Worm (Caenorhabditis elegans) whole organism, L2 larva: ENCODE data around the gene K02D10.3.

Experiments used
- C34F6.9 ChIP-seq: fragments of 150-350 bp; optimal IDR thresholded peaks from 2 replicates; lab custom pipeline; 2014; ENCODE audit warnings: missing biosample characterization, missing genetic modification characterization
- ceh-16 ChIP-seq: fragments of 150-350 bp; optimal IDR thresholded peaks from 2 replicates; lab custom pipeline; 2014; ENCODE audit warnings: missing biosample characterization, missing genetic modification characterization
- ceh-82 ChIP-seq: fragments of 150-350 bp; optimal IDR thresholded peaks from 2 replicates; lab custom pipeline; 2014; ENCODE audit warnings: missing biosample characterization, missing genetic modification characterization
- egl-27 ChIP-seq: sonication (generic microtip); optimal IDR thresholded peaks from 3 replicates; lab custom pipeline; 2017; ENCODE audit warnings: missing biosample characterization, missing genetic modification reagents, missing genetic modification characterization
- fos-1 ChIP-seq: fragments of 150-350 bp; optimal IDR thresholded peaks from 2 replicates; lab custom pipeline; 2014; ENCODE audit warnings: missing biosample characterization, missing genetic modification characterization
- lin-13 ChIP-seq: fragments of 150-350 bp; optimal IDR thresholded peaks from 2 replicates; lab custom pipeline; 2014; ENCODE audit warnings: missing biosample characterization, missing genetic modification reagents, missing genetic modification characterization
- lin-39 ChIP-seq: fragments of 150-350 bp; optimal IDR thresholded peaks from 2 replicates; lab custom pipeline; 2014; ENCODE audit warnings: missing biosample characterization, missing genetic modification reagents, missing genetic modification characterization
- lsy-2 ChIP-seq, 2 experiments: fragments of 150-350 bp in 1 of 2; sonication (generic microtip) in 1 of 2; optimal IDR thresholded peaks; 2 replicates each; lab custom pipeline; 2014 to 2017; ENCODE audit warnings: missing biosample characterization in 2 of 2, missing genetic modification characterization in 2 of 2
- mdl-1 ChIP-seq, 2 experiments: fragments of 150-350 bp in 1 of 2; sonication (generic microtip) in 1 of 2; optimal IDR thresholded peaks; 2 replicates each; lab custom pipeline; 2017; ENCODE audit warnings: missing biosample characterization in 2 of 2, missing genetic modification characterization in 2 of 2
- nhr-12 ChIP-seq: fragments of 150-350 bp; optimal IDR thresholded peaks from 2 replicates; lab custom pipeline; 2014; ENCODE audit warnings: missing biosample characterization, missing genetic modification characterization
- unc-55 ChIP-seq: fragments of 150-350 bp; sonication (generic microtip); optimal IDR thresholded peaks from 3 replicates; lab custom pipeline; 2014; ENCODE audit warnings: missing biosample characterization, missing genetic modification reagents, missing genetic modification characterization
- unc-62 ChIP-seq: fragments of 150-350 bp; optimal IDR thresholded peaks from 2 replicates; lab custom pipeline; 2014; ENCODE audit warnings: missing biosample characterization, missing genetic modification reagents, missing genetic modification characterization
- ztf-4 ChIP-seq: fragments of 150-350 bp; optimal IDR thresholded peaks from 2 replicates; lab custom pipeline; 2014; ENCODE audit warnings: missing biosample characterization, missing genetic modification characterization

DNA sequence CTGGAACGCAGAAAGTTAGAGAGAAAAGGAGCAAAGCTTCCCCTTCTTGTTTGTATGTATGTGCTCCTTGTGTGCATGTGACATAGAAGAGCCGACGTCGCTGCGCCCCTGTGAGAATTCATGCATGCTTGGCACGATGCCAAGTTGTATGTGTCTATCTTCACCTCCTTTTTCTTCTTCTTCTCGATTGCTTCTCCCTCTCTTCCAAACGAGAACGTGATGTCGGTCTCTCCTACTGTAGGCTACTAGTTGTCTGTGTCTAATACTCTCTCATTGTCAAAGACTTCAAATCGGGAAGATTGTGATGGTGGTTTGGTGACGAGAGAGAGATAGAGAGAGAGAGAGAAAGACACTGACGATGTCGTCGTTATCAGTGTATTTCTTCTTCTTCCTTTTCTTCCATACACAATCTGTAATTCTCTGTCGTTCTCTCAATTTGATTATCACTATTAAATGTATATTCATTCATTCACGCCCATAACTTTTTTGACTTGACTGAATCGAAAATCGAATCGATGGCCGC, 25.5 kb upstream of the K02D10.3 start:
- TF ChIP-seq unc-62 (GFP tag; lab: Kevin White, UChicago) (peak; percentile 59), nhr-12 (tag; lab: Kevin White, UChicago) (no peak), egl-27 (peak; percentile 95), ceh-82 (peak; percentile 42), lin-13 (GFP tag; lab: Kevin White, UChicago) (peak; percentile 78), unc-55 (peak; percentile 81), lin-39 (tag; lab: Kevin White, UChicago) (no peak), mdl-1 (tag; optimal IDR thresholded peaks at IDR 0.05; lab: Kevin White, UChicago) (peak; percentile 81 to 93), ceh-16 (peak; percentile 6), ztf-4 (tag; lab: Kevin White, UChicago) (peak; percentile 83), fos-1 (tag; lab: Kevin White, UChicago) (peak; percentile 98), C34F6.9 (peak; percentile 95), lsy-2 (tag; optimal IDR thresholded peaks at IDR 0.05; lab: Kevin White, UChicago) (peak; percentile 69 to 95)
